Worm (Caenorhabditis elegans) whole organism, L4 larva: ENCODE measurements around the gene fipr-3.

ENCODE experiments used
- F26F4.8 ChIP-seq: fragments of 200-800 bp; sonication (Bioruptor generic); conservative IDR thresholded peaks from 2 replicates; pipeline ENCODE4 v1.3.6; 2022; ENCODE audit warnings: missing genetic modification characterization, missing compliant biosample characterization
- F49E8.2 ChIP-seq: sonication (generic microtip); optimal IDR thresholded peaks from 2 replicates; lab custom pipeline; 2016; ENCODE audit warnings: missing compliant biosample characterization, mild to moderate bottlenecking, missing genetic modification characterization, borderline replicate concordance
- ZK337.2 ChIP-seq: fragments of 200-800 bp; sonication (Bioruptor generic); IDR thresholded peaks from 2 replicates; pipeline ENCODE4 v1.3.6; 2022; ENCODE audit warnings: missing genetic modification reagents, missing genetic modification characterization, missing compliant biosample characterization
- aha-1 ChIP-seq: fragments of 150-350 bp; peaks from one replicate; lab custom pipeline; 2014; ENCODE audit warnings: missing biosample characterization, missing genetic modification characterization
- ama-1 ChIP-seq: fragments of 150-350 bp; optimal IDR thresholded peaks from 2 replicates; lab custom pipeline; 2014; ENCODE audit warnings: inconsistent platforms, mixed read lengths
- arid-1 ChIP-seq: fragments of 200-800 bp; sonication (Bioruptor generic); conservative IDR thresholded peaks from 2 replicates; pipeline ENCODE4 v1.3.6; 2022; ENCODE audit warnings: missing genetic modification reagents, missing genetic modification characterization, missing compliant biosample characterization
- attf-4 ChIP-seq: sonication (generic microtip); optimal IDR thresholded peaks from 3 replicates; lab custom pipeline; 2017; ENCODE audit warnings: missing biosample characterization, missing genetic modification characterization
- ceh-32 ChIP-seq: sonication (generic microtip); optimal IDR thresholded peaks from 2 replicates; lab custom pipeline; 2016; ENCODE audit warnings: mild to moderate bottlenecking, missing genetic modification characterization, missing compliant biosample characterization; ENCODE audit not compliant: poor library complexity
- ceh-62 ChIP-seq: sonication (generic microtip); optimal IDR thresholded peaks from 2 replicates; lab custom pipeline; 2017; ENCODE audit warnings: missing biosample characterization, missing genetic modification characterization
- ces-1 ChIP-seq: fragments of 150-350 bp; sonication (generic microtip); optimal IDR thresholded peaks from 4 replicates; lab custom pipeline; 2014; ENCODE audit warnings: missing biosample characterization, missing genetic modification reagents, missing genetic modification characterization
- ctbp-1 ChIP-seq: fragments of 200-800 bp; sonication (Bioruptor generic); IDR thresholded peaks from 2 replicates; pipeline ENCODE4 v1.3.6; 2022; ENCODE audit warnings: missing genetic modification reagents, missing genetic modification characterization, missing compliant biosample characterization
- daf-8 ChIP-seq: fragments of 200-800 bp; sonication (Bioruptor generic); IDR thresholded peaks from 2 replicates; pipeline ENCODE4 v1.3.6; 2022; ENCODE audit warnings: missing genetic modification characterization, missing compliant biosample characterization
- dmd-6 ChIP-seq: fragments of 200-800 bp; sonication (Bioruptor generic); IDR thresholded peaks from 2 replicates; pipeline ENCODE4 v1.3.6; 2022; ENCODE audit warnings: missing genetic modification reagents, missing genetic modification characterization, missing compliant biosample characterization
- fos-1 ChIP-seq: fragments of 150-350 bp; optimal IDR thresholded peaks from 2 replicates; lab custom pipeline; 2014; ENCODE audit warnings: missing biosample characterization, missing genetic modification characterization
- hlh-30 ChIP-seq: sonication (generic microtip); optimal IDR thresholded peaks from 2 replicates; lab custom pipeline; 2017; ENCODE audit warnings: antibody characterized with exemption, mild to moderate bottlenecking, missing genetic modification characterization, missing compliant biosample characterization; ENCODE audit not compliant: insufficient read depth
- hmg-1.1 ChIP-seq: fragments of 200-800 bp; sonication (Bioruptor generic); IDR thresholded peaks from 2 replicates; pipeline ENCODE4 v1.3.6; 2022; ENCODE audit warnings: missing genetic modification reagents, missing genetic modification characterization, missing compliant biosample characterization
- lin-1 ChIP-seq: fragments of 200-800 bp; sonication (Bioruptor generic); IDR thresholded peaks from 2 replicates; pipeline ENCODE4 v1.3.6; 2022; ENCODE audit warnings: missing genetic modification reagents, missing genetic modification characterization, missing compliant biosample characterization
- madf-5 ChIP-seq, 2 experiments: fragments of 200-800 bp; sonication (Bioruptor generic); IDR thresholded peaks; 2 replicates each; pipeline ENCODE4 v1.3.6; 2022; ENCODE audit warnings: missing compliant biosample characterization in 2 of 2, missing genetic modification characterization in 2 of 2
- mep-1 ChIP-seq: fragments of 150-350 bp; sonication (generic microtip); optimal IDR thresholded peaks from 3 replicates; lab custom pipeline; 2014; ENCODE audit warnings: missing biosample characterization, missing genetic modification characterization
- mes-2 ChIP-seq: sonication (generic microtip); optimal IDR thresholded peaks from 2 replicates; lab custom pipeline; 2016; ENCODE audit warnings: missing genotype, mild to moderate bottlenecking, missing genetic modification characterization, missing compliant biosample characterization; ENCODE audit not compliant: poor library complexity, severe bottlenecking
- mxl-3 ChIP-seq: fragments of 200-800 bp; sonication (Bioruptor generic); optimal IDR thresholded peaks from 2 replicates; lab custom pipeline; 2018; ENCODE audit warnings: mild to moderate bottlenecking, missing genetic modification characterization, missing compliant biosample characterization
- nhr-10 ChIP-seq: fragments of 150-350 bp; optimal IDR thresholded peaks from 2 replicates; lab custom pipeline; 2014; ENCODE audit warnings: missing biosample characterization, missing genetic modification characterization
- nhr-11 ChIP-seq: fragments of 150-350 bp; optimal IDR thresholded peaks from 2 replicates; lab custom pipeline; 2014; ENCODE audit warnings: missing biosample characterization, missing genetic modification characterization
- nhr-25 ChIP-seq: sonication (generic microtip); optimal IDR thresholded peaks from 2 replicates; lab custom pipeline; 2017; ENCODE audit warnings: missing genetic modification characterization, mild to moderate bottlenecking, missing compliant biosample characterization, antibody characterized with exemption, moderate library complexity, borderline replicate concordance; ENCODE audit not compliant: insufficient read depth
- nhr-41 ChIP-seq: fragments of 200-800 bp; sonication (Bioruptor generic); IDR thresholded peaks from 2 replicates; pipeline ENCODE4 v1.3.6; 2022; ENCODE audit warnings: missing genetic modification reagents, missing genetic modification characterization, missing compliant biosample characterization
- nhr-42 ChIP-seq: fragments of 200-800 bp; sonication (Bioruptor generic); IDR thresholded peaks from 2 replicates; pipeline ENCODE4 v1.3.6; 2022; ENCODE audit warnings: missing genetic modification characterization, missing compliant biosample characterization
- nhr-76 ChIP-seq: fragments of 150-350 bp; optimal IDR thresholded peaks from 2 replicates; lab custom pipeline; 2014; ENCODE audit warnings: missing biosample characterization, missing genetic modification characterization
- rbr-2 ChIP-seq: sonication (generic microtip); optimal IDR thresholded peaks from 2 replicates; lab custom pipeline; 2016; ENCODE audit warnings: missing genotype, missing genetic modification characterization, missing compliant biosample characterization
- sdz-12 ChIP-seq: fragments of 200-800 bp; sonication (Bioruptor generic); optimal IDR thresholded peaks from 2 replicates; lab custom pipeline; 2018; ENCODE audit warnings: mild to moderate bottlenecking, missing genetic modification characterization, missing compliant biosample characterization
- snpc-1.2 ChIP-seq: fragments of 200-800 bp; sonication (Bioruptor generic); IDR thresholded peaks from 2 replicates; pipeline ENCODE4 v1.3.6; 2022; ENCODE audit warnings: missing genetic modification reagents, missing genetic modification characterization, missing compliant biosample characterization
- spr-3 ChIP-seq: fragments of 200-800 bp; sonication (Bioruptor generic); optimal IDR thresholded peaks from 2 replicates; lab custom pipeline; 2018; ENCODE audit warnings: mild to moderate bottlenecking, missing genetic modification characterization, missing compliant biosample characterization
- unc-62 ChIP-seq, 3 experiments: fragments of 150-350 bp in 1 of 3; sonication (generic microtip); optimal IDR thresholded peaks in 2 of 3; peaks in 1 of 3; 1 replicate in 1 of 3; 2 replicates in 2 of 3; lab custom pipeline; 2014 to 2017; ENCODE audit warnings: missing biosample characterization in 3 of 3, missing genetic modification characterization in 3 of 3, missing genetic modification reagents in 3 of 3, missing genotype in 1 of 3
- zag-1 ChIP-seq: fragments of 150-350 bp; optimal IDR thresholded peaks from 2 replicates; lab custom pipeline; 2014; ENCODE audit warnings: missing biosample characterization, missing genetic modification characterization
- zip-2 ChIP-seq: fragments of 150-350 bp; optimal IDR thresholded peaks from 2 replicates; lab custom pipeline; 2014; ENCODE audit warnings: missing biosample characterization, missing genetic modification characterization
- ztf-11 ChIP-seq: fragments of 150-350 bp; optimal IDR thresholded peaks from 2 replicates; lab custom pipeline; 2014; ENCODE audit warnings: missing biosample characterization, missing genetic modification characterization

The fipr-3 gene

ce11 chrX:14399035-14399434 lies 24.2 kb upstream of the fipr-3 start:
- TF ChIP-seq attf-4 (no peak), unc-62 (GFP tag; optimal IDR thresholded peaks at IDR 0.05 in 1 of 2; lab: Kevin White, UChicago) (peak in 1 of 2 experiments; percentile 84), unc-62 (tag; optimal IDR thresholded peaks at IDR 0.05; lab: Kevin White, UChicago) (no peak), nhr-41 (GFP tag; lab: Robert Waterston, UW) (no peak), F49E8.2 (tag; lab: Kevin White, UChicago) (no peak), spr-3 (GFP tag; lab: Kevin White, UChicago) (no peak)

DNA sequence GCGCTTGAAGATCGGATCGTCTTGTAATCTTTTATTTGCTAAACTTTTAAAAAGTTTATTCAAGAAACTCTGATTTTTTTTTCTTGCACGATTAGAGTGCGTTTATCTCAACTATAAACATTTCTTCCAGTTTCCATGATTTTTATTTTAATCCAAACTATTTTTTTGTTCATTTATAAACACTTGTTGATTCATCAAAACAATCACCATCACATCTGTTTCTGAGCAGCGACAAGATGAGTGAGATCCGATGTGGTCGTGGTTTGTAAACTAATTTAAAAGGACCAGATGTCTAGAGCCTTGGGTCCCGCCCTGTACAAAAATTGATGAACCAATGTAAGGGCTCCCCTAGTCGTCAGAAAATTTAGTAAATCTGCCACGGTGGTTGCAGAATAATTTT lies 22.0 kb upstream of the fipr-3 start:
- TF ChIP-seq F26F4.8 (GFP tag; lab: Robert Waterston, UW) (no peak), fos-1 (no peak), aha-1 (tag; lab: Kevin White, UChicago) (peak; percentile 95)

- TF ChIP-seq madf-5 (GFP tag; IDR thresholded peaks at IDR 0.05; lab: Robert Waterston, UW) = no peak
- no peak for TF ChIP-seq hmg-1.1 (GFP tag; lab: Robert Waterston, UW)
- TF ChIP-seq ZK337.2 (GFP tag; lab: Robert Waterston, UW) = no peak
- TF ChIP-seq nhr-10 (tag; lab: Kevin White, UChicago) = no peak
These were observed 17.4 kb upstream of the fipr-3 start, which contains the start of gene frpr-17 for ce11 chrX:14405817-14406216. Gene frpr-17 (plus strand): TSS chrX:14406117.

- TF ChIP-seq spr-3 (GFP tag; lab: Kevin White, UChicago) (no peak), zip-2 (tag; lab: Kevin White, UChicago) (no peak), ceh-62 (tag; lab: Kevin White, UChicago) (no peak)
These were observed 10.4 kb upstream of the fipr-3 start, which contains the start of gene fbxa-179 for ce11 chrX:14412774-14413173. Gene fbxa-179 (minus strand): TSS chrX:14412874.

DNA sequence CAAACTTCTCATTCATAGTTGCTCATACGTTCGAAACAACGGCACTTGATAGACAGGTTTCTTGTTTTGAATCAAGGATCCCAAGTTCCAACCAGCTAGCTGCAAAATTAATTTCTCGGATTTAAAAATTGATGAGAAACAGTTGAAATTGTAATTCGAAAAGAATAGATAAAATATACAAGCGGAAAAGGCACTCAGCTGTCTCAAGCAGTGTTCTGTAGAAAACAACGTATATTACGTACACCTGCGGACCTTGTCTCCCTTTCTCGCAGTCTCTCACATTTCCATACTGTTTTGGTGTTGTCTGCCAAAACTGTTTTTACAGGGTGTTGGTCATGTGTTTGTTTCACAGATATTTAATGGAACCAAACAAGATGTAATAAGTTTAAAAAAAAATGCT lies 7.6 kb upstream of the fipr-3 start, which contains the start of gene F23D12.10:
F23D12.10 (minus strand) TSS at position 101 of the 400 bp plus-strand sequence.
- TF ChIP-seq mep-1 (tag; lab: Kevin White, UChicago) = no peak
- no peak for TF ChIP-seq hlh-30 (tag; lab: Kevin White, UChicago)
- TF ChIP-seq nhr-25 = no peak
- TF ChIP-seq ces-1 (GFP tag; lab: Kevin White, UChicago) = no peak
- no peak for TF ChIP-seq daf-8 (GFP tag; lab: Robert Waterston, UW)
- no peak for TF ChIP-seq sdz-12 (GFP tag; lab: Kevin White, UChicago)
- no peak for TF ChIP-seq lin-1 (GFP tag; lab: Robert Waterston, UW)
- no peak for TF ChIP-seq spr-3 (GFP tag; lab: Kevin White, UChicago)
- no peak for TF ChIP-seq mxl-3 (GFP tag; lab: Kevin White, UChicago)
- no peak for TF ChIP-seq rbr-2 (tag; lab: Kevin White, UChicago)
- no peak for TF ChIP-seq mes-2 (tag; lab: Kevin White, UChicago)
- no peak for TF ChIP-seq ceh-32
- TF ChIP-seq hmg-1.1 (GFP tag; lab: Robert Waterston, UW) = no peak
- TF ChIP-seq nhr-76 (tag; lab: Kevin White, UChicago) = no peak
- no peak for TF ChIP-seq nhr-42
- TF ChIP-seq ceh-62 (tag; lab: Kevin White, UChicago) = no peak
- TF ChIP-seq zag-1 (tag; lab: Kevin White, UChicago) = no peak
- TF ChIP-seq ztf-11 = no peak
- no peak for TF ChIP-seq attf-4

DNA sequence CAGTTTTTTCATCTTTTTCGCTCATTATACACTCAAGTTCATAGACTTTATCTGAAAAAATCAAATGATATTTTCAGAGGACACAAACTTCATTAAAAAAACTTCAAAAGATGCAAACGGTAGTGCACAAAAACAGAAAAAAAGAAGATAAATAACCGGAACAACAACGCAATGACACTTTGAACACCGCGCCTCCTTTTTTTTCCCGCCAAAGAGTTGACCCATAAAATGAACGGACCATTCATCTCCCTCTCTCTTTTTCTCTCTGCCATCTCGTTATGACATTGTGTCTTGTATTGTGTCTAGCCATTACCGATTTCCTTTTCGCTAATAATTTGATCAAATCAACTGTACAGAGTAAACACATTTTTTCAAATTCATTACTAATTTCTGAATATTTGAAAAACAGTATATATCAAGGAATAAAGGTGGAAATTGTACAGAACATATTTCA lies 1.6 kb upstream of the fipr-3 start, which contains the start of gene F23D12.2:
F23D12.2 (minus strand) TSS at position 51 of the 454 bp plus-strand sequence.
- peak in 1 of 2 experiments; percentile 62 for TF ChIP-seq unc-62 (GFP tag; optimal IDR thresholded peaks at IDR 0.05 in 1 of 2; lab: Kevin White, UChicago)
- no peak for TF ChIP-seq unc-62 (tag; optimal IDR thresholded peaks at IDR 0.05; lab: Kevin White, UChicago)
- no peak for TF ChIP-seq ZK337.2 (GFP tag; lab: Robert Waterston, UW)
- no peak for TF ChIP-seq sdz-12 (GFP tag; lab: Kevin White, UChicago)
- TF ChIP-seq nhr-11 = no peak
- no peak for TF ChIP-seq dmd-6
- no peak for TF ChIP-seq ama-1 (lab: Kevin White, UChicago)
- no peak for TF ChIP-seq ctbp-1 (GFP tag; lab: Robert Waterston, UW)
- no peak for TF ChIP-seq snpc-1.2 (GFP tag; lab: Robert Waterston, UW)
- TF ChIP-seq arid-1 (GFP tag; lab: Robert Waterston, UW) = no peak
